Worm (Caenorhabditis elegans) whole organism, L3 larva: Measurements from ENCODE around the gene C13G5.2.

ENCODE experiments used
- egl-27 ChIP-seq: sonication (generic microtip); optimal IDR thresholded peaks from 4 replicates; lab custom pipeline; 2017; ENCODE audit warnings: missing biosample characterization, missing genetic modification reagents, missing genetic modification characterization
- nhr-237 ChIP-seq: fragments of 150-350 bp; optimal IDR thresholded peaks from 2 replicates; lab custom pipeline; 2014; ENCODE audit warnings: missing biosample characterization, missing genetic modification characterization
- ztf-11 ChIP-seq: fragments of 150-350 bp; optimal IDR thresholded peaks from 2 replicates; lab custom pipeline; 2014; ENCODE audit warnings: missing biosample characterization, missing genetic modification characterization

DNA sequence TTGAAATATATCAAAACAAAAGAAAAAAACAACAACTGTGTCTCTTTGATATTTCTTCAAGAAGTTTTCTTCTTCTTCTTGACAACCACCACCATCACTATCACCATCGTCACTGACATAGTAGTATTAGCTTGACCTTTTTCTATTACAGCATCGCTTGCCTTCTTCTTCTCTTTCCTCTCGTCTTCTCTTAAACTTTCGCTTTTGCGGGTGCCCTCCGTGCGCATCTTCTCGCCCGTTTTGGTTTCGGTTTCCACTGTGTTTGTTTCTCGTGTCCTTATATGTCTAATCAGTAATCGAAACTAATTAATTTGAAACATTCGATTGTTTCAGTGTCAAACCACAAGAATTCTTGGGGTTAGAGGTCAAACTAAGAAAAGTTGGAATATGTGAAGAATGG is 38.9 kb downstream of the C13G5.2 start:
- no peak for TF ChIP-seq nhr-237
- TF ChIP-seq ztf-11, result no peak
- TF ChIP-seq egl-27 (tag; lab: Kevin White, UChicago), result no peak
